Worm (Caenorhabditis elegans) whole organism, early embryonic: ENCODE data around the gene C08G5.6.

Source experiments
- B0310.2 ChIP-seq: sonication (generic microtip); optimal IDR thresholded peaks from 2 replicates; lab custom pipeline; 2016; ENCODE audit warnings: mild to moderate bottlenecking, missing genetic modification characterization, missing compliant biosample characterization
- F13C5.2 ChIP-seq: sonication (generic microtip); optimal IDR thresholded peaks from 2 replicates; lab custom pipeline; 2017; ENCODE audit warnings: mild to moderate bottlenecking, missing genetic modification characterization, inconsistent platforms, missing compliant biosample characterization
- aly-1 ChIP-seq: sonication (generic microtip); optimal IDR thresholded peaks from 2 replicates; lab custom pipeline; 2016; ENCODE audit warnings: missing genetic modification characterization, missing compliant biosample characterization
- ama-1 ChIP-seq: fragments of 150-350 bp; optimal IDR thresholded peaks from 2 replicates; lab custom pipeline; 2014
- ceh-13 ChIP-seq: fragments of 200-800 bp; sonication (Bioruptor generic); optimal IDR thresholded peaks from 2 replicates; lab custom pipeline; 2018; ENCODE audit warnings: mild to moderate bottlenecking, missing genetic modification characterization, missing compliant biosample characterization
- ceh-36 ChIP-seq: sonication (generic microtip); optimal IDR thresholded peaks from 2 replicates; lab custom pipeline; 2016; ENCODE audit warnings: missing genetic modification characterization, inconsistent platforms, missing compliant biosample characterization
- ets-7 ChIP-seq: sonication (generic microtip); optimal IDR thresholded peaks from 2 replicates; lab custom pipeline; 2016; ENCODE audit warnings: missing genotype, missing genetic modification characterization, missing compliant biosample characterization
- flt-1 ChIP-seq: fragments of 200-800 bp; sonication (Bioruptor generic); IDR thresholded peaks from 2 replicates; pipeline ENCODE4 v1.3.6; 2022; ENCODE audit warnings: missing genetic modification characterization, missing compliant biosample characterization
- hmbx-1 ChIP-seq: sonication (generic microtip); optimal IDR thresholded peaks from 2 replicates; lab custom pipeline; 2016; ENCODE audit warnings: mild to moderate bottlenecking, missing genetic modification characterization, missing compliant biosample characterization
- hmg-4 ChIP-seq: fragments of 200-800 bp; sonication (Bioruptor generic); optimal IDR thresholded peaks from 2 replicates; lab custom pipeline; 2018; ENCODE audit warnings: mild to moderate bottlenecking, missing genetic modification characterization, missing compliant biosample characterization
- hnd-1 ChIP-seq: sonication (generic microtip); optimal IDR thresholded peaks from 2 replicates; lab custom pipeline; 2016; ENCODE audit warnings: missing genetic modification characterization, missing compliant biosample characterization
- pes-1 ChIP-seq: fragments of 200-800 bp; sonication (Bioruptor generic); IDR thresholded peaks from 2 replicates; pipeline ENCODE4 v1.3.6; 2022; ENCODE audit warnings: missing genetic modification reagents, missing genetic modification characterization, missing compliant biosample characterization
- scrt-1 ChIP-seq: fragments of 200-800 bp; sonication (Bioruptor generic); IDR thresholded peaks from 2 replicates; pipeline ENCODE4 v1.3.6; 2022; ENCODE audit warnings: missing genetic modification characterization, missing compliant biosample characterization
- sea-1 ChIP-seq: fragments of 200-800 bp; sonication (Bioruptor generic); conservative IDR thresholded peaks from 2 replicates; pipeline ENCODE4 v1.3.6; 2022; ENCODE audit warnings: missing genetic modification characterization, missing compliant biosample characterization
- tbx-11 ChIP-seq: fragments of 200-800 bp; sonication (Bioruptor generic); IDR thresholded peaks from 2 replicates; pipeline ENCODE4 v1.3.6; 2022; ENCODE audit warnings: missing genetic modification characterization, missing compliant biosample characterization
- tbx-37 ChIP-seq: fragments of 200-800 bp; sonication (Bioruptor generic); conservative IDR thresholded peaks from 2 replicates; pipeline ENCODE4 v1.3.6; 2022; ENCODE audit warnings: missing genetic modification reagents, missing genetic modification characterization, missing compliant biosample characterization
- tra-4 ChIP-seq: sonication (generic microtip); optimal IDR thresholded peaks from 2 replicates; lab custom pipeline; 2017; ENCODE audit warnings: missing genetic modification characterization, missing compliant biosample characterization

C08G5.6 gene

ce11 chrII:812917-813316, 42.6 kb downstream of the C08G5.6 start, which contains the start of gene F46F5.5:
Gene F46F5.5 (minus strand): TSS chrII:813017.
- no peak for TF ChIP-seq hmbx-1 (tag; lab: Kevin White, UChicago)
- TF ChIP-seq B0310.2 (tag; lab: Kevin White, UChicago), result no peak
- no peak for TF ChIP-seq hnd-1
- TF ChIP-seq F13C5.2 (tag; lab: Kevin White, UChicago), result no peak
- no peak for TF ChIP-seq tbx-37 (GFP tag; lab: Robert Waterston, UW)
- no peak for TF ChIP-seq ceh-13 (GFP tag; lab: Kevin White, UChicago)
- TF ChIP-seq ets-7 (tag; lab: Kevin White, UChicago), result no peak
- no peak for TF ChIP-seq scrt-1 (GFP tag; lab: Robert Waterston, UW)
- no peak for TF ChIP-seq tbx-11
- no peak for TF ChIP-seq tra-4 (tag; lab: Kevin White, UChicago)

DNA sequence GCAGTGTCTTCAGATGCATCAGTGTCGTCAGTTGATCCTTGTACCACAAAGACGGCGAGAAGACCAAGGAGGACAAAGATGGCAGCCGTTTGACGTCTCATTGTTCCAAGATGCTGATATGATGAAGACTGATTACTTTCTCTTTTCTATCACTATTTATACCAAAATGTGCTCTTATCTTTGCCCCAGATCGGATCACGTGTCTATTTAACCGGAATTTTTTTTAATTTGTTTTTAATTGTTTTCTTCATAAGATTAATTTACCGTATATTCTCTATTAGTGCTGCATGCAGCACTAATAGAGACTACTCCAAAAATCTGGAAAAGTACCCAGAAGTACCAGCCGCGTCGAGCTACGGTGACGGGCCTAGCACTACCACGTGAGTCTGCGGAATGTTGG, 44.4 kb downstream of the C08G5.6 start, which contains the start of gene msrp-3:
Gene msrp-3, minus strand, starts transcription at position 101 of the 400 bp plus-strand sequence.
- TF ChIP-seq aly-1 (tag; lab: Kevin White, UChicago) (no peak), hmg-4 (GFP tag; lab: Kevin White, UChicago) (no peak), sea-1 (GFP tag; lab: Robert Waterston, UW) (no peak), tbx-37 (GFP tag; lab: Robert Waterston, UW) (no peak), hmbx-1 (tag; lab: Kevin White, UChicago) (no peak), ets-7 (tag; lab: Kevin White, UChicago) (no peak), pes-1 (GFP tag; lab: Robert Waterston, UW) (no peak), hnd-1 (no peak), tbx-11 (no peak), ama-1 (lab: Kevin White, UChicago) (no peak), F13C5.2 (tag; lab: Kevin White, UChicago) (no peak), B0310.2 (tag; lab: Kevin White, UChicago) (no peak), ceh-13 (GFP tag; lab: Kevin White, UChicago) (no peak), tra-4 (tag; lab: Kevin White, UChicago) (no peak), scrt-1 (GFP tag; lab: Robert Waterston, UW) (no peak), flt-1 (GFP tag; lab: Robert Waterston, UW) (no peak), ceh-36 (tag; lab: Kevin White, UChicago) (no peak)

DNA sequence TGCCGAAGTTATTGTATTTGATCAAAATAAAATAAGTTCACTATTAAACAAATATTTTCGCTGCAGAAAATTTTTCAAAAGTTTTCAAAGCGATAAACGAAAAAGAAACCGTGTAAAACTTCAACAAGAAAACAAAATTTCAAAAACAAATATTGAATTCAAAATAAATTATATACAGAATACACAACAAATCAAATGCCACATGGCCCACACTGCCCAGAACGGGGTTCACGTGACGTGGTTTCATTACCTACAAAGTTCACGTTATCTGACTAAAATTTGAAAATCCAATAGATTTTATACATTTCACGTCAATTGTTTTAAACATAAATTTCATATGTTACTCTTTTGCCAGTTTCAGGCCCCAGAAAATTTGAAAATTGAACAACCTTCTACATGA, 50.2 kb downstream of the C08G5.6 start, which contains the start of gene F46F5.7:
Gene F46F5.7, minus strand, starts transcription at position 101 of the 400 bp plus-strand sequence.
- no peak for TF ChIP-seq ama-1 (lab: Kevin White, UChicago)
- no peak for TF ChIP-seq hmg-4 (GFP tag; lab: Kevin White, UChicago)
- TF ChIP-seq flt-1 (GFP tag; lab: Robert Waterston, UW), result no peak
- TF ChIP-seq tbx-37 (GFP tag; lab: Robert Waterston, UW), result no peak
- TF ChIP-seq aly-1 (tag; lab: Kevin White, UChicago), result no peak
- TF ChIP-seq sea-1 (GFP tag; lab: Robert Waterston, UW), result no peak

ce11 chrII:821514-821913, 51.2 kb downstream of the C08G5.6 start, which contains the start of gene F46F5.8:
Gene F46F5.8 (minus strand): TSS chrII:821614.
- TF ChIP-seq scrt-1 (GFP tag; lab: Robert Waterston, UW) (no peak), aly-1 (tag; lab: Kevin White, UChicago) (no peak), hmbx-1 (tag; lab: Kevin White, UChicago) (no peak), B0310.2 (tag; lab: Kevin White, UChicago) (no peak), hnd-1 (no peak)
